Worm (Caenorhabditis elegans) whole organism, midembryonic: ENCODE measurements around the gene srt-54.
"Not testable (repeated sequence)": the region's sequence is repeated elsewhere in the genome, so short reads cannot be mapped to it uniquely, and the experiment has no call there.

Source experiments
- T22C8.4 ChIP-seq: fragments of 200-800 bp; sonication (Bioruptor generic); IDR thresholded peaks from 2 replicates; pipeline ENCODE4 v1.3.6; 2022; ENCODE audit warnings: missing genetic modification characterization, missing compliant biosample characterization
- cog-1 ChIP-seq: sonication (generic microtip); optimal IDR thresholded peaks from 2 replicates; lab custom pipeline; 2016; ENCODE audit warnings: missing genetic modification characterization, missing compliant biosample characterization
- flt-1 ChIP-seq: fragments of 200-800 bp; sonication (Bioruptor generic); IDR thresholded peaks from 2 replicates; pipeline ENCODE4 v1.3.6; 2022; ENCODE audit warnings: missing genetic modification characterization, missing compliant biosample characterization
- klf-2 ChIP-seq: fragments of 200-800 bp; sonication (Bioruptor generic); conservative IDR thresholded peaks from 2 replicates; pipeline ENCODE4 v1.3.6; 2022; ENCODE audit warnings: missing genetic modification reagents, missing genetic modification characterization, missing compliant biosample characterization
- med-1 ChIP-seq: sonication (generic microtip); optimal IDR thresholded peaks from 2 replicates; lab custom pipeline; 2017; ENCODE audit warnings: missing genetic modification characterization, mild to moderate bottlenecking, missing compliant biosample characterization, antibody characterized with exemption, missing genetic modification reagents; ENCODE audit not compliant: insufficient read depth
- ref-1 ChIP-seq: fragments of 200-800 bp; sonication (Bioruptor generic); conservative IDR thresholded peaks from 2 replicates; pipeline ENCODE4 v1.3.6; 2022; ENCODE audit warnings: missing genetic modification reagents, missing genetic modification characterization, missing compliant biosample characterization
- tab-1 ChIP-seq: fragments of 200-800 bp; sonication (Bioruptor generic); IDR thresholded peaks from 2 replicates; pipeline ENCODE4 v1.3.6; 2022; ENCODE audit warnings: missing genetic modification characterization, missing compliant biosample characterization
- ztf-23 ChIP-seq: fragments of 200-800 bp; sonication (Bioruptor generic); IDR thresholded peaks from 2 replicates; pipeline ENCODE4 v1.3.6; 2022; ENCODE audit warnings: missing genetic modification reagents, missing genetic modification characterization, missing compliant biosample characterization
- ztf-29 ChIP-seq: fragments of 200-800 bp; sonication (Bioruptor generic); IDR thresholded peaks from 2 replicates; pipeline ENCODE4 v1.3.6; 2022; ENCODE audit warnings: missing genetic modification reagents, missing genetic modification characterization, missing compliant biosample characterization

Gene srt-54

DNA sequence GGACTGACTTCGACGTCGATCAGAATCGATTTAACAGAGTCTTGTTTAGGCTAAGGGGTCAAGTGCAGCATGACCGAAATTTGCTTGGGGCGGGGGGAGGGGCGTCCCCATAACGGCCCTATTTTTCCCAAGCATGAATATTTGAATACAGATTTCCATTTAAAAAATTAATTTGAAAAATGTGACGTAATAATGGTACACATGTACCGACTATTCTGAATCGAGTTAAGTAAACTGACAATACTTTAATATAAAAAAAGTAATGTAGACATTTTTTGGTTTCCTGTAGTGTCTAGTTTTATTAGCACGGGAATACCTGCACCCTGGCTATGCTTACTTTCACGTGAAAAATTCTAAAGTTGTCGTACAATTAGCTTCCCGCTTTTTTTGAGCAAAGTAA lies 30.2 kb upstream of the srt-54 start:
- TF ChIP-seq ztf-23 (GFP tag; lab: Robert Waterston, UW) (no peak), cog-1 (tag; lab: Kevin White, UChicago) (no peak), flt-1 (no peak), klf-2 (no peak), T22C8.4 (GFP tag; lab: Robert Waterston, UW) (no peak), ztf-29 (GFP tag; lab: Robert Waterston, UW) (no peak), tab-1 (GFP tag; lab: Robert Waterston, UW) (no peak), ref-1 (no peak), med-1 (GFP tag; lab: Kevin White, UChicago) (no peak)

- no peak for TF ChIP-seq ref-1
- TF ChIP-seq T22C8.4 (GFP tag; lab: Robert Waterston, UW), result no peak
- TF ChIP-seq tab-1 (GFP tag; lab: Robert Waterston, UW), result no peak
- TF ChIP-seq med-1 (GFP tag; lab: Kevin White, UChicago), result no peak
- TF ChIP-seq ztf-29 (GFP tag; lab: Robert Waterston, UW), result no peak
- TF ChIP-seq klf-2, result no peak
- no peak for TF ChIP-seq flt-1
These were observed 29.1 kb upstream of the srt-54 start for ce11 chrII:87937-88336.

DNA sequence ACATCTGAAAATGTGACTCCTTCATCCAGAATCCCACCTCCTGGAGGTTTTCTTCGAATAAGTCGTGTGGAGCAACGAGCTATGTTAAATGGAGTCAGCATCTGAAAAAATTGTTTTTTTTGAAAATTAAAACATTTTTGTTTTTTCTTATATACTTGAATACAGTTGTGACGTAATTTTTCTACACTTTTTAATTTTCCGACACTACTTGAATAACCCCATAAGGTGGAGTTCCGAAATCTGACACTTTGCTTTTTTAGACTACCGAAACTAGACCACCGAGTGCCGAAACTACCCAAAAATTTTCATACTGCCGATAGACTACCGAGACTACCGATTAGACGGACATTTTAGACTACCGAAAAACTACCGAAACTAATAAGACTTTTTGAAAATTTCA lies 25.6 kb upstream of the srt-54 start, which contains the start of gene mcat-1:
mcat-1 (minus strand) TSS at position 101 of the 400 bp plus-strand sequence.
- TF ChIP-seq tab-1 (GFP tag; lab: Robert Waterston, UW), result no peak
- no peak for TF ChIP-seq med-1 (GFP tag; lab: Kevin White, UChicago)

ce11 chrII:95177-95576 lies 21.8 kb upstream of the srt-54 start, which contains the start of gene C50D2.7:
Gene C50D2.7, minus strand, starts transcription at chrII:95277.
- TF ChIP-seq klf-2 (no peak), ztf-23 (GFP tag; lab: Robert Waterston, UW) (no peak), flt-1 (no peak), med-1 (GFP tag; lab: Kevin White, UChicago) (no peak), ref-1 (no peak), ztf-29 (GFP tag; lab: Robert Waterston, UW) (no peak), cog-1 (tag; lab: Kevin White, UChicago) (no peak), tab-1 (GFP tag; lab: Robert Waterston, UW) (no peak), T22C8.4 (GFP tag; lab: Robert Waterston, UW) (no peak)

ce11 chrII:97992-98763 lies 18.8 kb upstream of the srt-54 start, which contains the start of the genes luc-7L3 and sftb-6:
Gene luc-7L3, minus strand, starts transcription at chrII:98027.
Gene sftb-6, plus strand, starts transcription at chrII:98404.
- TF ChIP-seq T22C8.4 (GFP tag; lab: Robert Waterston, UW) (peak; percentile 28; the same call in 1 of the 2 replicates), tab-1 (GFP tag; lab: Robert Waterston, UW) (no peak), cog-1 (tag; lab: Kevin White, UChicago) (peak; percentile 13)

- TF ChIP-seq T22C8.4 (GFP tag; lab: Robert Waterston, UW); med-1 (GFP tag; lab: Kevin White, UChicago); ref-1: not testable (repeated sequence)
These were observed 18.1 kb upstream of the srt-54 start, which contains the start of gene C50D2.10 for ce11 chrII:98894-99293. Gene C50D2.10, plus strand, starts transcription at chrII:99138.

DNA sequence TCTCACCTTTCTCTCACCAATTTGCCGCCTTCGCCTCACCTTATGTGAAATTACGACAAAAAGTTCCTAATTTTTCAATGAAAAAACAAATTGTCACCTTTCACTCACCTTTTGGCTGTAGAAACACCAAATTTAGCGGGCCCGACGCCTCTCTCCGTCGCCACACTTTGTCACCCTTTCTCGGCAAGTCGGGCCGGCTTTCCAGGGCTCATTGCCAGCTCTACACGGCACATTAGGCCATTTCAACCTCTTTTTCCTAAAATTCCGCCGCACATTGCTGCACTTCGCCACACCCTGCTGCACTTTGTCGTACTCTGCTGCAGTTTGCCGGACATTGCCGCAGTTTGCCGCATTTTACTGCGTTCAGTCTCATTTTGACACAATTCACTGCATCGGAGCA lies 15.8 kb upstream of the srt-54 start:
- TF ChIP-seq klf-2 (no peak), flt-1 (no peak), ztf-29 (GFP tag; lab: Robert Waterston, UW) (no peak), cog-1 (tag; lab: Kevin White, UChicago) (no peak), ztf-23 (GFP tag; lab: Robert Waterston, UW) (no peak), tab-1 (GFP tag; lab: Robert Waterston, UW) (no peak), T22C8.4 (GFP tag; lab: Robert Waterston, UW) (no peak), ref-1 (no peak), med-1 (GFP tag; lab: Kevin White, UChicago) (no peak)

- TF ChIP-seq ref-1 (no peak), flt-1 (no peak), cog-1 (tag; lab: Kevin White, UChicago) (no peak)
These were observed 12.8 kb upstream of the srt-54 start, which contains the start of gene col-68 for ce11 chrII:104234-104633. Gene col-68, plus strand, starts transcription at chrII:104534.

DNA sequence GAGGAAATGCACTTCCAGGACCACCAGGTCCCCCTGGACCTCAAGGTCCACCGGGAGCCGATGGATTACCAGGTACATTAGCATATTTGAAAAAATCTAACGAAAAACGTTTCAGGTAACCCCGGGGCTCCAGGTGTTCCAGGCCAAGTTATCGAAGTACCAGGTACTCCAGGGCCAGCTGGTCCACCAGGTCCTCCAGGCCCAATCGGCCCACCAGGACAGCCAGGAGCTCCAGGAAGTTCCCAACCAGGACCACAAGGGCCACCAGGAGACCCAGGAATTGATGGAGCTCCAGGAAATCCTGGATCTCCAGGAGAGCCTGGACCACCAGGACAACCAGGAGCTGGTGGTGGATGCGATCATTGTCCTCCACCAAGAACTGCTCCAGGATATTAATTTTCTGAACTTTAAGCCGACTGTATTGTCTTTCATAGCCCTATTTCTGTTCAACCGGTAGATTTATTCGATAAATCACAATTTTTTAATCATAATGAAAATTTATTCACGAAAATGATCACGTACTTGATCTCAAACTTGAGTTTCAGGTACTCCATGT lies 11.6 kb upstream of the srt-54 start:
- no peak for TF ChIP-seq flt-1
- no peak for TF ChIP-seq klf-2
- TF ChIP-seq ztf-23 (GFP tag; lab: Robert Waterston, UW), result no peak
- no peak for TF ChIP-seq ref-1
- no peak for TF ChIP-seq med-1 (GFP tag; lab: Kevin White, UChicago)
- TF ChIP-seq ztf-29 (GFP tag; lab: Robert Waterston, UW), result no peak
- no peak for TF ChIP-seq tab-1 (GFP tag; lab: Robert Waterston, UW)
- TF ChIP-seq T22C8.4 (GFP tag; lab: Robert Waterston, UW), result no peak

- no peak for TF ChIP-seq flt-1
- TF ChIP-seq ztf-23 (GFP tag; lab: Robert Waterston, UW), result no peak
- no peak for TF ChIP-seq med-1 (GFP tag; lab: Kevin White, UChicago)
- no peak for TF ChIP-seq ref-1
- TF ChIP-seq cog-1 (tag; lab: Kevin White, UChicago), result no peak
- TF ChIP-seq ztf-29 (GFP tag; lab: Robert Waterston, UW), result no peak
- TF ChIP-seq klf-2, result no peak
- TF ChIP-seq T22C8.4 (GFP tag; lab: Robert Waterston, UW), result no peak
- TF ChIP-seq tab-1 (GFP tag; lab: Robert Waterston, UW), result no peak
These were observed 11.1 kb upstream of the srt-54 start, which contains the start of gene txt-1 for ce11 chrII:105889-106288. Gene txt-1, plus strand, starts transcription at chrII:106189.
